Worm (Caenorhabditis elegans) whole organism, midembryonic: ENCODE data around the gene ZK1240.1.

ENCODE experiments used
- T22C8.4 ChIP-seq: fragments of 200-800 bp; sonication (Bioruptor generic); IDR thresholded peaks from 2 replicates; pipeline ENCODE4 v1.3.6; 2022; ENCODE audit warnings: missing genetic modification characterization, missing compliant biosample characterization
- cog-1 ChIP-seq: sonication (generic microtip); optimal IDR thresholded peaks from 2 replicates; lab custom pipeline; 2016; ENCODE audit warnings: missing genetic modification characterization, missing compliant biosample characterization
- flt-1 ChIP-seq: fragments of 200-800 bp; sonication (Bioruptor generic); IDR thresholded peaks from 2 replicates; pipeline ENCODE4 v1.3.6; 2022; ENCODE audit warnings: missing genetic modification characterization, missing compliant biosample characterization
- klf-2 ChIP-seq: fragments of 200-800 bp; sonication (Bioruptor generic); conservative IDR thresholded peaks from 2 replicates; pipeline ENCODE4 v1.3.6; 2022; ENCODE audit warnings: missing genetic modification reagents, missing genetic modification characterization, missing compliant biosample characterization
- med-1 ChIP-seq: sonication (generic microtip); optimal IDR thresholded peaks from 2 replicates; lab custom pipeline; 2017; ENCODE audit warnings: missing genetic modification characterization, mild to moderate bottlenecking, missing compliant biosample characterization, antibody characterized with exemption, missing genetic modification reagents; ENCODE audit not compliant: insufficient read depth
- tab-1 ChIP-seq: fragments of 200-800 bp; sonication (Bioruptor generic); IDR thresholded peaks from 2 replicates; pipeline ENCODE4 v1.3.6; 2022; ENCODE audit warnings: missing genetic modification characterization, missing compliant biosample characterization
- ztf-23 ChIP-seq: fragments of 200-800 bp; sonication (Bioruptor generic); IDR thresholded peaks from 2 replicates; pipeline ENCODE4 v1.3.6; 2022; ENCODE audit warnings: missing genetic modification reagents, missing genetic modification characterization, missing compliant biosample characterization

DNA sequence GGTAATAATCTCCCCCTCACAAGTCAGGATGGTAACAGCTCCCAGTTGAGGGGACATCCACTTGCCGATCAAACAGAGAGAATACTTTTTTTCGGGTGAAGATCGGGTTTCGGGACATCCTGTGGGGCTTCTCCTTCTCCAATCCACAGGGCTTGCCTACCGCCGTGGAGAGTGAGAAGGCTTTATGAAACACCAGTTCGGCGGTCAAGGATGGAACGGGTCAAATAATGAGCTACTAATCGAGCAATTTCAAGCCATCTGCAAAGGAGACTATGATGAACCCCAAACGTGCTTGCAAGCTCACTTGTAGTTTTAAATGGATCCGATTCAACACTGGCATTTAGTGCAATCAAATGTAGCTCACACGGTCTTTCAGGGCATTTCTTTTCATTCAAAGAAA is 44.5 kb upstream of the ZK1240.1 start:
- TF ChIP-seq cog-1 (tag; lab: Kevin White, UChicago) (no peak), tab-1 (no peak), flt-1 (no peak), med-1 (no peak), T22C8.4 (GFP tag; lab: Robert Waterston, UW) (no peak), ztf-23 (no peak), klf-2 (GFP tag; lab: Robert Waterston, UW) (no peak)
